Worm (Caenorhabditis elegans): ENCODE measurements around the gene smcl-1.

The smcl-1 gene

ce11 chrX:11734110-11734509, 40.8 kb downstream of the smcl-1 start:
- TF ChIP-seq elt-3 (tag; optimal IDR thresholded peaks at IDR 0.05) (no peak), elt-2 (tag; optimal IDR thresholded peaks at IDR 0.05) (peak; percentile 64), nfya-1 (tag; optimal IDR thresholded peaks at IDR 0.05; ENCODE audit: insufficient read depth) (no peak), pqm-1 (tag; optimal IDR thresholded peaks at IDR 0.05) (peak; percentile 57), ama-1 (optimal IDR thresholded peaks at IDR 0.05) (no peak), unc-39 (tag; optimal IDR thresholded peaks at IDR 0.05) (no peak), skn-1 (tag; optimal IDR thresholded peaks at IDR 0.05) (no peak), nhr-67 (tag; optimal IDR thresholded peaks at IDR 0.05) (no peak), fos-1 (tag; optimal IDR thresholded peaks at IDR 0.05) (no peak), ceh-16 (tag; optimal IDR thresholded peaks at IDR 0.05) (no peak), lsy-12 (tag; optimal IDR thresholded peaks at IDR 0.05) (no peak), nhr-43 (tag; optimal IDR thresholded peaks at IDR 0.05; ENCODE audit: poor library complexity, severe bottlenecking) (no peak), nhr-77 (tag; optimal IDR thresholded peaks at IDR 0.05) (no peak), nhr-237 (tag; optimal IDR thresholded peaks at IDR 0.05) (no peak), fkh-2 (tag; optimal IDR thresholded peaks at IDR 0.05) (no peak)

ce11 chrX:11737053-11737452, 43.8 kb downstream of the smcl-1 start, which contains the start of gene D1053.3:
Gene D1053.3, minus strand, starts transcription at chrX:11737153.
- no peak for TF ChIP-seq sea-2 (GFP tag; optimal IDR thresholded peaks at IDR 0.05)
- TF ChIP-seq nhr-12 (tag; optimal IDR thresholded peaks at IDR 0.05): no peak
- no peak for TF ChIP-seq nhr-23 (tag; optimal IDR thresholded peaks at IDR 0.05)
- no peak for TF ChIP-seq R02D3.7 (tag; optimal IDR thresholded peaks at IDR 0.05)
- no peak for TF ChIP-seq tbx-2 (tag; optimal IDR thresholded peaks at IDR 0.05)
- no peak for TF ChIP-seq lin-15B (tag; optimal IDR thresholded peaks at IDR 0.05)
- TF ChIP-seq elt-3 (tag; optimal IDR thresholded peaks at IDR 0.05): no peak
- no peak for TF ChIP-seq egl-27 (tag; optimal IDR thresholded peaks at IDR 0.05)
- TF ChIP-seq mml-1 (tag; optimal IDR thresholded peaks at IDR 0.05): no peak
- no peak for TF ChIP-seq ztf-11 (tag; optimal IDR thresholded peaks at IDR 0.05)
- no peak for TF ChIP-seq ama-1 (optimal IDR thresholded peaks at IDR 0.05)
- TF ChIP-seq ceh-16 (tag; optimal IDR thresholded peaks at IDR 0.05): no peak
- TF ChIP-seq unc-62 (GFP tag; optimal IDR thresholded peaks at IDR 0.05): no peak
- no peak for TF ChIP-seq nfya-1 (tag; optimal IDR thresholded peaks at IDR 0.05; ENCODE audit: insufficient read depth)
- TF ChIP-seq nhr-43 (tag; optimal IDR thresholded peaks at IDR 0.05; ENCODE audit: poor library complexity, severe bottlenecking): no peak
- no peak for TF ChIP-seq zag-1 (tag; optimal IDR thresholded peaks at IDR 0.05)
- no peak for TF ChIP-seq nhr-28 (tag; optimal IDR thresholded peaks at IDR 0.05)

- no peak for TF ChIP-seq ceh-9 (tag; optimal IDR thresholded peaks at IDR 0.05)
- no peak for TF ChIP-seq nhr-237 (tag; optimal IDR thresholded peaks at IDR 0.05)
- peak; percentile 83 for TF ChIP-seq pha-4 (tag; optimal IDR thresholded peaks at IDR 0.05)
- no peak for TF ChIP-seq nhr-67 (tag; optimal IDR thresholded peaks at IDR 0.05)
- TF ChIP-seq unc-62 (GFP tag; optimal IDR thresholded peaks at IDR 0.05): no peak
- no peak for TF ChIP-seq zag-1 (tag; optimal IDR thresholded peaks at IDR 0.05)
- no peak for TF ChIP-seq lin-39 (tag; optimal IDR thresholded peaks at IDR 0.05)
- TF ChIP-seq unc-39 (tag; optimal IDR thresholded peaks at IDR 0.05): no peak
- TF ChIP-seq egl-5 (tag; optimal IDR thresholded peaks at IDR 0.05): no peak
- TF ChIP-seq nfya-1 (tag; optimal IDR thresholded peaks at IDR 0.05; ENCODE audit: insufficient read depth): no peak
- no peak for TF ChIP-seq mml-1 (tag; optimal IDR thresholded peaks at IDR 0.05)
- no peak for TF ChIP-seq eor-1 (tag; optimal IDR thresholded peaks at IDR 0.05)
- TF ChIP-seq nhr-77 (tag; optimal IDR thresholded peaks at IDR 0.05): no peak
- TF ChIP-seq elt-1 (tag; optimal IDR thresholded peaks at IDR 0.05): no peak
- TF ChIP-seq nhr-25 (tag; optimal IDR thresholded peaks at IDR 0.05): no peak
- no peak for TF ChIP-seq sea-2 (GFP tag; optimal IDR thresholded peaks at IDR 0.05)
- TF ChIP-seq elt-3 (tag; optimal IDR thresholded peaks at IDR 0.05): no peak
- no peak for TF ChIP-seq fos-1 (tag; optimal IDR thresholded peaks at IDR 0.05)
- TF ChIP-seq elt-2 (tag; optimal IDR thresholded peaks at IDR 0.05): peak; percentile 94
- no peak for TF ChIP-seq ceh-16 (tag; optimal IDR thresholded peaks at IDR 0.05)
- no peak for TF ChIP-seq skn-1 (tag; optimal IDR thresholded peaks at IDR 0.05)
- no peak for TF ChIP-seq nhr-43 (tag; optimal IDR thresholded peaks at IDR 0.05; ENCODE audit: poor library complexity, severe bottlenecking)
- peak; percentile 94 for TF ChIP-seq pqm-1 (tag; optimal IDR thresholded peaks at IDR 0.05)
- no peak for TF ChIP-seq aly-2 (tag; optimal IDR thresholded peaks at IDR 0.05)
- TF ChIP-seq mdl-1 (tag; optimal IDR thresholded peaks at IDR 0.05): peak; percentile 50
- TF ChIP-seq hmg-11 (tag; optimal IDR thresholded peaks at IDR 0.05): no peak
- TF ChIP-seq R02D3.7 (tag; optimal IDR thresholded peaks at IDR 0.05): no peak
- peak; percentile 19 for TF ChIP-seq jun-1 (tag; optimal IDR thresholded peaks at IDR 0.05)
These were observed 45.4 kb downstream of the smcl-1 start, which contains the start of gene nspa-9 for ce11 chrX:11738602-11739100. Gene nspa-9, plus strand, starts transcription at chrX:11739050.

Measured in whole organism, L3 larva.